Fruit fly (Drosophila melanogaster): Measurements from ENCODE around the gene comt.

DNA sequence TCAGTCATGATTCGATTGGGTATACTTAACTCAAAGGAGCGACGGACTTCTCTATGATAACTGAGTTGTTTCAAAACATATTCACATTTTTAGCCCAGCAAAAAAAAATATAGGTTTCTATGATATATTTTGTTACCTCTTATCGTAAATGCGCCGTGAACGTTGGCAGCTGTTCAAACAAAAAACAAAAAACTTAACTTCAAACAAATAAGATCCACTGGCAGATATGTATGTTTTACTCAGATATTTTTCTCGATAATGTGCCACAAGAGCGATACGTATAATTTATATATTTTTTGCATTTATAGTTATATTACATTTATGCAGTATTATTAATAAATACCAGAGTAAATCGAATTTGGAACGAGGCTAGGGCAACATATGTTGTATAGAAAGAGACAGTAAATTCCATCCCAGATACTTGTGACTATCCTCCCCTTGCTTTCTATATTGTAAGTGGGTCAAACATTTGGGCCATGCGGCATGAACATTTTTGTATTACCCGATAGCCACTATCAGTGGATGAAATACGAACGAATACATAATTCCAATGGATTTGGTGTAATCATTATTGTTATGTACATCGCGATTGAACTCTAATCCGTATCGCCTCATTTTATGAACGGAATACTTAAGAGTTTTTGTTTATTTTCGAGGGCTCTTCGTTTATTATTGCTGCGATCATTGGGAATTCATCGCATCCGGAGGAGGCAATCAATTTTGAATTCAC, 22.1 kb upstream of the comt start, which contains the start of gene CG32639:
- TF ChIP-seq CG8478 (optimal IDR thresholded peaks at IDR 0.05) (no peak), pan (optimal IDR thresholded peaks at IDR 0.05) (no peak), usp (GFP tag; optimal IDR thresholded peaks at IDR 0.05) (no peak), EcR (GFP tag; optimal IDR thresholded peaks at IDR 0.05) (no peak), psq (optimal IDR thresholded peaks at IDR 0.05) (no peak), Dll (optimal IDR thresholded peaks at IDR 0.05) (no peak)
